Fruit fly (Drosophila melanogaster): Measurements from ENCODE around the gene CG10588.

dm6 chr3L:20952121-20952487 is 4.6 kb upstream of the CG10588 start:
- TF ChIP-seq CTCF (optimal IDR thresholded peaks at IDR 0.05) = no peak
- no peak for TF ChIP-seq CG8478 (optimal IDR thresholded peaks at IDR 0.05)

All from S2 (cell line).